Worm (Caenorhabditis elegans) whole organism, L2 larva: ENCODE measurements around the gene M176.10.

ENCODE experiments used
- Y55F3AM.14 ChIP-seq: fragments of 200-800 bp; sonication (Bioruptor generic); optimal IDR thresholded peaks from 2 replicates; lab custom pipeline; 2018; ENCODE audit warnings: mild to moderate bottlenecking, missing genetic modification characterization, missing compliant biosample characterization
- alr-1 ChIP-seq: fragments of 150-350 bp; optimal IDR thresholded peaks from 2 replicates; lab custom pipeline; 2014; ENCODE audit warnings: missing biosample characterization, missing genetic modification characterization
- aly-2 ChIP-seq: fragments of 150-350 bp; optimal IDR thresholded peaks from 2 replicates; lab custom pipeline; 2014; ENCODE audit warnings: missing biosample characterization, missing genetic modification characterization
- blmp-1 ChIP-seq: sonication (generic microtip); optimal IDR thresholded peaks from 2 replicates; lab custom pipeline; 2017; ENCODE audit warnings: missing genetic modification characterization, mild to moderate bottlenecking, missing compliant biosample characterization, antibody characterized with exemption, moderate library complexity; ENCODE audit not compliant: insufficient read depth
- ceh-16 ChIP-seq: fragments of 150-350 bp; optimal IDR thresholded peaks from 2 replicates; lab custom pipeline; 2014; ENCODE audit warnings: missing biosample characterization, missing genetic modification characterization
- ceh-82 ChIP-seq: fragments of 150-350 bp; optimal IDR thresholded peaks from 2 replicates; lab custom pipeline; 2014; ENCODE audit warnings: missing biosample characterization, missing genetic modification characterization
- crh-2 ChIP-seq: sonication (generic microtip); optimal IDR thresholded peaks from 2 replicates; lab custom pipeline; 2017; ENCODE audit warnings: missing biosample characterization, missing genetic modification characterization
- dmd-4 ChIP-seq: sonication (generic microtip); optimal IDR thresholded peaks from 2 replicates; lab custom pipeline; 2017; ENCODE audit warnings: missing biosample characterization, missing genetic modification characterization
- egl-27 ChIP-seq: sonication (generic microtip); optimal IDR thresholded peaks from 3 replicates; lab custom pipeline; 2017; ENCODE audit warnings: missing biosample characterization, missing genetic modification reagents, missing genetic modification characterization
- elt-1 ChIP-seq: fragments of 150-350 bp; optimal IDR thresholded peaks from 2 replicates; lab custom pipeline; 2014; ENCODE audit warnings: missing biosample characterization, missing genetic modification characterization
- elt-3 ChIP-seq: sonication (generic microtip); optimal IDR thresholded peaks from 2 replicates; lab custom pipeline; 2017; ENCODE audit warnings: missing biosample characterization, missing genetic modification characterization
- fos-1 ChIP-seq: fragments of 150-350 bp; optimal IDR thresholded peaks from 2 replicates; lab custom pipeline; 2014; ENCODE audit warnings: missing biosample characterization, missing genetic modification characterization
- gmeb-1 ChIP-seq: fragments of 150-350 bp; optimal IDR thresholded peaks from 2 replicates; lab custom pipeline; 2014; ENCODE audit warnings: missing biosample characterization, missing genetic modification characterization
- lin-13 ChIP-seq: fragments of 150-350 bp; optimal IDR thresholded peaks from 2 replicates; lab custom pipeline; 2014; ENCODE audit warnings: missing biosample characterization, missing genetic modification reagents, missing genetic modification characterization
- lin-39 ChIP-seq: fragments of 150-350 bp; optimal IDR thresholded peaks from 2 replicates; lab custom pipeline; 2014; ENCODE audit warnings: missing biosample characterization, missing genetic modification reagents, missing genetic modification characterization
- lsy-2 ChIP-seq, 2 experiments: fragments of 150-350 bp in 1 of 2; sonication (generic microtip) in 1 of 2; optimal IDR thresholded peaks; 2 replicates each; lab custom pipeline; 2014 to 2017; ENCODE audit warnings: missing biosample characterization in 2 of 2, missing genetic modification characterization in 2 of 2
- mab-5 ChIP-seq: fragments of 150-350 bp; optimal IDR thresholded peaks from 2 replicates; lab custom pipeline; 2014; ENCODE audit warnings: missing biosample characterization, missing genetic modification characterization
- mbf-1 ChIP-seq: sonication (generic microtip); optimal IDR thresholded peaks from 2 replicates; lab custom pipeline; 2017; ENCODE audit warnings: missing biosample characterization, missing genetic modification characterization
- nhr-11 ChIP-seq: fragments of 150-350 bp; optimal IDR thresholded peaks from 2 replicates; lab custom pipeline; 2014; ENCODE audit warnings: missing biosample characterization, missing genetic modification characterization
- nhr-12 ChIP-seq: fragments of 150-350 bp; optimal IDR thresholded peaks from 2 replicates; lab custom pipeline; 2014; ENCODE audit warnings: missing biosample characterization, missing genetic modification characterization
- nhr-237 ChIP-seq: fragments of 150-350 bp; optimal IDR thresholded peaks from 2 replicates; lab custom pipeline; 2014; ENCODE audit warnings: missing biosample characterization, missing genetic modification characterization
- nhr-6 ChIP-seq: fragments of 150-350 bp; optimal IDR thresholded peaks from 2 replicates; lab custom pipeline; 2014; ENCODE audit warnings: missing biosample characterization, missing genetic modification characterization
- nhr-77 ChIP-seq: fragments of 150-350 bp; optimal IDR thresholded peaks from 2 replicates; lab custom pipeline; 2014; ENCODE audit warnings: missing biosample characterization, missing genetic modification characterization
- peb-1 ChIP-seq: fragments of 150-350 bp; optimal IDR thresholded peaks from 2 replicates; lab custom pipeline; 2014; ENCODE audit warnings: missing biosample characterization, missing genetic modification characterization
- sem-4 ChIP-seq: fragments of 150-350 bp; optimal IDR thresholded peaks from 2 replicates; lab custom pipeline; 2014; ENCODE audit warnings: missing biosample characterization, missing genetic modification reagents, missing genetic modification characterization
- skn-1 ChIP-seq: sonication (generic microtip); optimal IDR thresholded peaks from 2 replicates; lab custom pipeline; 2017; ENCODE audit warnings: missing biosample characterization, missing genetic modification characterization
- sma-9 ChIP-seq, 2 experiments: fragments of 150-350 bp in 1 of 2; sonication (generic microtip) in 1 of 2; optimal IDR thresholded peaks; 2 replicates each; lab custom pipeline; 2014 to 2016; ENCODE audit warnings: missing genetic modification characterization in 2 of 2, mild to moderate bottlenecking in 1 of 2, missing biosample characterization in 1 of 2, missing compliant biosample characterization in 1 of 2, missing genetic modification reagents in 1 of 2, moderate library complexity in 1 of 2
- unc-39 ChIP-seq: fragments of 150-350 bp; optimal IDR thresholded peaks from 2 replicates; lab custom pipeline; 2014; ENCODE audit warnings: missing biosample characterization, missing genetic modification characterization
- unc-62 ChIP-seq: fragments of 150-350 bp; optimal IDR thresholded peaks from 2 replicates; lab custom pipeline; 2014; ENCODE audit warnings: missing biosample characterization, missing genetic modification reagents, missing genetic modification characterization
- zag-1 ChIP-seq: fragments of 150-350 bp; optimal IDR thresholded peaks from 2 replicates; lab custom pipeline; 2014; ENCODE audit warnings: missing biosample characterization, missing genetic modification characterization
- ztf-1 ChIP-seq: fragments of 200-800 bp; sonication (Bioruptor generic); conservative IDR thresholded peaks from 2 replicates; pipeline ENCODE4 v1.3.6; 2022; ENCODE audit warnings: missing genetic modification characterization, missing compliant biosample characterization
- ztf-11 ChIP-seq: sonication (generic microtip); optimal IDR thresholded peaks from 2 replicates; lab custom pipeline; 2017; ENCODE audit warnings: missing biosample characterization, missing genetic modification characterization
- ztf-4 ChIP-seq: fragments of 150-350 bp; optimal IDR thresholded peaks from 2 replicates; lab custom pipeline; 2014; ENCODE audit warnings: missing biosample characterization, missing genetic modification characterization

The M176.10 gene

ce11 chrII:9426076-9426475, at the start of gene M176.10:
Gene M176.10, minus strand, starts transcription at chrII:9426176.
- TF ChIP-seq gmeb-1 (tag; lab: Kevin White, UChicago), result no peak
- TF ChIP-seq skn-1 (tag; lab: Kevin White, UChicago), result no peak
- TF ChIP-seq nhr-77 (tag; lab: Kevin White, UChicago), result no peak
- no peak for TF ChIP-seq lin-39
- no peak for TF ChIP-seq ztf-11 (tag; lab: Kevin White, UChicago)
- TF ChIP-seq elt-3 (tag; lab: Kevin White, UChicago), result no peak
- no peak for TF ChIP-seq blmp-1 (tag; lab: Kevin White, UChicago)
- TF ChIP-seq alr-1 (tag; lab: Kevin White, UChicago), result no peak
- no peak for TF ChIP-seq ztf-1 (GFP tag; lab: Robert Waterston, UW)
- no peak for TF ChIP-seq mab-5 (tag; lab: Kevin White, UChicago)
- TF ChIP-seq aly-2 (tag; lab: Kevin White, UChicago), result no peak
- no peak for TF ChIP-seq lsy-2 (tag; optimal IDR thresholded peaks at IDR 0.05; lab: Kevin White, UChicago)
- TF ChIP-seq unc-62 (GFP tag; lab: Kevin White, UChicago), result no peak
- no peak for TF ChIP-seq nhr-12 (tag; lab: Kevin White, UChicago)
- no peak for TF ChIP-seq mbf-1 (tag; lab: Kevin White, UChicago)
- no peak for TF ChIP-seq sma-9 (GFP tag; optimal IDR thresholded peaks at IDR 0.05; lab: Kevin White, UChicago)
- no peak for TF ChIP-seq sma-9 (tag; optimal IDR thresholded peaks at IDR 0.05; lab: Kevin White, UChicago)
- TF ChIP-seq unc-39, result no peak
- TF ChIP-seq zag-1, result no peak
- TF ChIP-seq, all 48 proteins: peak for 0

DNA sequence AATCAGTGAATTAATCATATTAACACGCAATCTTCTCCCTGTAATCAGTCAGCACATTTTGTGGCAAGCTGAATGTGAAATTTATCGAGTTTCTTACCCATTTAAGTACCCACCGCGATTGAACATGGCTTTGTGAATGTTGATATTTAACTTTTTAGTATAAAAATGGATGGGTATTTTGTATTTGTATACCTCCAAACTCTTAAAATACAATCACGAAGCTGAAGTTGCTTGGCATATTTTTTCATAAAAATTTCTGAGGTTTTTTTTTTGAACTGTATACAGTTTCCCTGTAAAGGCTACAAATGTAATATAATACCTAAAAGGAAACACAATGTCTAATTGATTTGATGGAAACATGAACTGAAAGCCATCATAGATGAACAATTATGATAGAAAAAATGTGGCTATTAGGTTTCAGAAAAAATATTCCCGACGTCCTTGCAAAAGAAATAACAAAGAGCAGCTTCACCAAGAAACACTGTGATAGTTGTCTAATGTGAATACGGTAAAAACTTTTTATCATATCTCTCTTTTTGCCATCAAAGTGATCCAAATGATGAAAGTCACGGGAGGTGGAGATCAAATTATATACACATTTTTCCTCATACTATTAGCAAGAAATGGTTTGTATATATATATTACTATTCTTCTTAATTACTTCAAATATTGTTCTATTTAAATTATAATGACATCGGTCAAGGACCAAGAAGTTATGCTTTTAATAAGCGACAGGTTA, 48.6 kb upstream of the M176.10 start, which contains the start of the genes chil-25 and chil-26:
Gene chil-25, minus strand, starts transcription at position 101 of the 739 bp plus-strand sequence.
Gene chil-26, plus strand, starts transcription at position 689 of the 739 bp plus-strand sequence.
- TF ChIP-seq unc-62 (GFP tag; lab: Kevin White, UChicago), result no peak
- TF ChIP-seq nhr-11 (tag; lab: Kevin White, UChicago), result no peak
- no peak for TF ChIP-seq lin-13
- no peak for TF ChIP-seq nhr-6 (tag; lab: Kevin White, UChicago)
- no peak for TF ChIP-seq alr-1 (tag; lab: Kevin White, UChicago)
- no peak for TF ChIP-seq nhr-237
- TF ChIP-seq sem-4 (tag; lab: Kevin White, UChicago), result no peak
- TF ChIP-seq lin-39, result no peak
- TF ChIP-seq ceh-16 (tag; lab: Kevin White, UChicago), result no peak
- TF ChIP-seq aly-2 (tag; lab: Kevin White, UChicago), result no peak
- TF ChIP-seq blmp-1 (tag; lab: Kevin White, UChicago), result no peak
- TF ChIP-seq ztf-4 (tag; lab: Kevin White, UChicago), result no peak
- TF ChIP-seq unc-39, result no peak
- TF ChIP-seq fos-1 (tag; lab: Kevin White, UChicago), result no peak
- TF ChIP-seq peb-1 (tag; lab: Kevin White, UChicago), result no peak
- no peak for TF ChIP-seq sma-9 (GFP tag; optimal IDR thresholded peaks at IDR 0.05; lab: Kevin White, UChicago)
- TF ChIP-seq sma-9 (tag; optimal IDR thresholded peaks at IDR 0.05; lab: Kevin White, UChicago), result no peak
- TF ChIP-seq elt-1, result no peak
- no peak for TF ChIP-seq egl-27 (tag; lab: Kevin White, UChicago)
- TF ChIP-seq dmd-4 (tag; lab: Kevin White, UChicago), result no peak
- no peak for TF ChIP-seq ztf-11 (tag; lab: Kevin White, UChicago)

- TF ChIP-seq gmeb-1 (tag; lab: Kevin White, UChicago), result no peak
- TF ChIP-seq fos-1 (tag; lab: Kevin White, UChicago), result peak; percentile 59
- TF ChIP-seq lin-39, result no peak
- no peak for TF ChIP-seq unc-39
- no peak for TF ChIP-seq nhr-237
- TF ChIP-seq ceh-82, result no peak
These were observed 44.1 kb upstream of the M176.10 start, which contains the start of gene T19H5.6 for ce11 chrII:9470027-9470426. Gene T19H5.6, minus strand, starts transcription at chrII:9470221.

DNA sequence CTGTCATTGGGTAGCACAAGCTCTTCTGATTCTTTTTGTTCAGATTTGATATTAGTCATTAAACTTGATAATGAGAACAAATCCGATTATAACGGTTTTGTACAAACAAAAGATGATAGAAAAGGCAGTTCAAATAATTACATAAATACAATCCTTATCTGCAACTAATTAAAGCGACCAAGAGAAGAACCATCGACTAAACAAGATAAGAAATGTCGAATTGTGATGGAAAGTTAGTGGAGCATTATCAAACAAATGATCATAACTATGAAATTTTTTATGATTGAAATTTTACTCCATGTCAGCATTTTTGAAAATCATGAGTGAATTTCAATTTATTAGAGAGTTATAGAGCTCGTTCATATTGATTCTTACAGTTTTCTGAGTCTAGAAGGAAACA, 42.4 kb upstream of the M176.10 start, which contains the start of gene chil-23:
Gene chil-23, minus strand, starts transcription at position 198 of the 400 bp plus-strand sequence.
- no peak for TF ChIP-seq Y55F3AM.14 (GFP tag; lab: Kevin White, UChicago)
- peak; percentile 89 for TF ChIP-seq fos-1 (tag; lab: Kevin White, UChicago)
- TF ChIP-seq nhr-11 (tag; lab: Kevin White, UChicago), result no peak
- TF ChIP-seq sma-9 (GFP tag; optimal IDR thresholded peaks at IDR 0.05; lab: Kevin White, UChicago), result peak; percentile 60
- no peak for TF ChIP-seq sma-9 (tag; optimal IDR thresholded peaks at IDR 0.05; lab: Kevin White, UChicago)
- peak; percentile 23 for TF ChIP-seq crh-2 (tag; lab: Kevin White, UChicago)
- TF ChIP-seq gmeb-1 (tag; lab: Kevin White, UChicago), result no peak
- peak; percentile 48 for TF ChIP-seq skn-1 (tag; lab: Kevin White, UChicago)
